Worm (Caenorhabditis elegans) whole organism, L4 larva: ENCODE results near the gene ugt-19.

Source experiments
- D1046.2 ChIP-seq: fragments of 200-800 bp; sonication (Bioruptor generic); IDR thresholded peaks from 2 replicates; pipeline ENCODE4 v1.3.6; 2022; ENCODE audit warnings: missing genetic modification characterization, missing compliant biosample characterization
- F26F4.8 ChIP-seq: fragments of 200-800 bp; sonication (Bioruptor generic); conservative IDR thresholded peaks from 2 replicates; pipeline ENCODE4 v1.3.6; 2022; ENCODE audit warnings: missing genetic modification characterization, missing compliant biosample characterization
- F49E8.2 ChIP-seq: sonication (generic microtip); optimal IDR thresholded peaks from 2 replicates; lab custom pipeline; 2016; ENCODE audit warnings: missing compliant biosample characterization, mild to moderate bottlenecking, missing genetic modification characterization, borderline replicate concordance
- R02D3.7 ChIP-seq: fragments of 150-350 bp; sonication (generic microtip); optimal IDR thresholded peaks from 3 replicates; lab custom pipeline; 2014; ENCODE audit warnings: missing biosample characterization, missing genetic modification characterization
- Y105C5A.15 ChIP-seq: fragments of 200-800 bp; sonication (Bioruptor generic); IDR thresholded peaks from 2 replicates; pipeline ENCODE4 v1.3.6; 2022; ENCODE audit warnings: missing genetic modification characterization, missing compliant biosample characterization
- Y5F2A.4 ChIP-seq: fragments of 200-800 bp; sonication (Bioruptor generic); optimal IDR thresholded peaks from 2 replicates; lab custom pipeline; 2018; ENCODE audit warnings: mild to moderate bottlenecking, missing genetic modification characterization, missing compliant biosample characterization
- Y75B8A.6 ChIP-seq: fragments of 200-800 bp; sonication (Bioruptor generic); IDR thresholded peaks from 2 replicates; pipeline ENCODE4 v1.3.6; 2022; ENCODE audit warnings: missing genetic modification reagents, missing genetic modification characterization, missing compliant biosample characterization
- ZK337.2 ChIP-seq: fragments of 200-800 bp; sonication (Bioruptor generic); IDR thresholded peaks from 2 replicates; pipeline ENCODE4 v1.3.6; 2022; ENCODE audit warnings: missing genetic modification reagents, missing genetic modification characterization, missing compliant biosample characterization
- ama-1 ChIP-seq: fragments of 150-350 bp; optimal IDR thresholded peaks from 2 replicates; lab custom pipeline; 2014; ENCODE audit warnings: inconsistent platforms, mixed read lengths
- attf-4 ChIP-seq: sonication (generic microtip); optimal IDR thresholded peaks from 3 replicates; lab custom pipeline; 2017; ENCODE audit warnings: missing biosample characterization, missing genetic modification characterization
- ceh-28 ChIP-seq: fragments of 150-350 bp; optimal IDR thresholded peaks from 2 replicates; lab custom pipeline; 2014; ENCODE audit warnings: missing biosample characterization, missing genetic modification reagents, missing genetic modification characterization
- ceh-62 ChIP-seq: sonication (generic microtip); optimal IDR thresholded peaks from 2 replicates; lab custom pipeline; 2017; ENCODE audit warnings: missing biosample characterization, missing genetic modification characterization
- ceh-82 ChIP-seq: sonication (generic microtip); optimal IDR thresholded peaks from 2 replicates; lab custom pipeline; 2017; ENCODE audit warnings: missing biosample characterization, missing genetic modification characterization
- ctbp-1 ChIP-seq: fragments of 200-800 bp; sonication (Bioruptor generic); IDR thresholded peaks from 2 replicates; pipeline ENCODE4 v1.3.6; 2022; ENCODE audit warnings: missing genetic modification reagents, missing genetic modification characterization, missing compliant biosample characterization
- daf-12 ChIP-seq: fragments of 150-350 bp; optimal IDR thresholded peaks from 2 replicates; lab custom pipeline; 2014; ENCODE audit warnings: missing biosample characterization, missing genetic modification reagents, missing genetic modification characterization
- daf-8 ChIP-seq: fragments of 200-800 bp; sonication (Bioruptor generic); IDR thresholded peaks from 2 replicates; pipeline ENCODE4 v1.3.6; 2022; ENCODE audit warnings: missing genetic modification characterization, missing compliant biosample characterization
- dmd-6 ChIP-seq: fragments of 200-800 bp; sonication (Bioruptor generic); IDR thresholded peaks from 2 replicates; pipeline ENCODE4 v1.3.6; 2022; ENCODE audit warnings: missing genetic modification reagents, missing genetic modification characterization, missing compliant biosample characterization
- dmd-8 ChIP-seq: fragments of 200-800 bp; sonication (Bioruptor generic); IDR thresholded peaks from 2 replicates; pipeline ENCODE4 v1.3.6; 2022; ENCODE audit warnings: missing genetic modification characterization, missing compliant biosample characterization
- dpl-1 ChIP-seq: fragments of 150-350 bp; optimal IDR thresholded peaks from 2 replicates; lab custom pipeline; 2014; ENCODE audit warnings: missing biosample characterization, missing genetic modification reagents, missing genetic modification characterization
- duxl-1 ChIP-seq: sonication (generic microtip); optimal IDR thresholded peaks from 2 replicates; lab custom pipeline; 2016; ENCODE audit warnings: mild to moderate bottlenecking, missing genetic modification characterization, moderate library complexity, missing compliant biosample characterization; ENCODE audit not compliant: poor library complexity
- egl-27 ChIP-seq: sonication (generic microtip); optimal IDR thresholded peaks from 3 replicates; lab custom pipeline; 2017; ENCODE audit warnings: missing biosample characterization, missing genetic modification reagents, missing genetic modification characterization
- fkh-10 ChIP-seq: fragments of 150-350 bp; optimal IDR thresholded peaks from 2 replicates; lab custom pipeline; 2014; ENCODE audit warnings: missing biosample characterization, missing genetic modification reagents, missing genetic modification characterization
- gei-8 ChIP-seq: fragments of 200-800 bp; sonication (Bioruptor generic); optimal IDR thresholded peaks from 2 replicates; lab custom pipeline; 2018; ENCODE audit warnings: mild to moderate bottlenecking, missing genetic modification characterization, missing compliant biosample characterization
- hif-1 ChIP-seq, 2 experiments: sonication (generic microtip); optimal IDR thresholded peaks; 2 replicates each; lab custom pipeline; 2016 to 2017; ENCODE audit warnings: missing compliant biosample characterization in 2 of 2, missing genetic modification characterization in 2 of 2, missing genetic modification reagents in 2 of 2, missing genotype in 2 of 2, mild to moderate bottlenecking in 1 of 2
- lim-7 ChIP-seq: fragments of 200-800 bp; sonication (Bioruptor generic); IDR thresholded peaks from 2 replicates; pipeline ENCODE4 v1.3.6; 2022; ENCODE audit warnings: missing genetic modification characterization, missing compliant biosample characterization
- lin-15B ChIP-seq: fragments of 150-350 bp; sonication (generic microtip); optimal IDR thresholded peaks from 3 replicates; lab custom pipeline; 2014; ENCODE audit warnings: missing biosample characterization, missing genetic modification characterization
- madf-5 ChIP-seq, 2 experiments: fragments of 200-800 bp; sonication (Bioruptor generic); IDR thresholded peaks; 2 replicates each; pipeline ENCODE4 v1.3.6; 2022; ENCODE audit warnings: missing compliant biosample characterization in 2 of 2, missing genetic modification characterization in 2 of 2
- madf-9 ChIP-seq: fragments of 200-800 bp; sonication (Bioruptor generic); conservative IDR thresholded peaks from 2 replicates; pipeline ENCODE4 v1.3.6; 2022; ENCODE audit warnings: missing genetic modification reagents, missing genetic modification characterization, missing compliant biosample characterization
- mdl-1 ChIP-seq, 2 experiments: fragments of 150-350 bp in 1 of 2; sonication (generic microtip) in 1 of 2; optimal IDR thresholded peaks; 2 replicates each; lab custom pipeline; 2014 to 2017; ENCODE audit warnings: missing biosample characterization in 2 of 2, missing genetic modification characterization in 2 of 2
- mdt-29 ChIP-seq: fragments of 200-800 bp; sonication (Bioruptor generic); IDR thresholded peaks from 2 replicates; pipeline ENCODE4 v1.3.6; 2022; ENCODE audit warnings: missing genetic modification reagents, missing genetic modification characterization, missing compliant biosample characterization
- mes-2 ChIP-seq: sonication (generic microtip); optimal IDR thresholded peaks from 2 replicates; lab custom pipeline; 2016; ENCODE audit warnings: missing genotype, mild to moderate bottlenecking, missing genetic modification characterization, missing compliant biosample characterization; ENCODE audit not compliant: poor library complexity, severe bottlenecking
- mxl-2 ChIP-seq: fragments of 200-800 bp; sonication (Bioruptor generic); conservative IDR thresholded peaks from 2 replicates; pipeline ENCODE4 v1.3.6; 2022; ENCODE audit warnings: missing genetic modification reagents, missing genetic modification characterization, missing compliant biosample characterization
- nhr-10 ChIP-seq: fragments of 150-350 bp; optimal IDR thresholded peaks from 2 replicates; lab custom pipeline; 2014; ENCODE audit warnings: missing biosample characterization, missing genetic modification characterization
- nhr-111 ChIP-seq: fragments of 200-800 bp; sonication (Bioruptor generic); optimal IDR thresholded peaks from 2 replicates; lab custom pipeline; 2018; ENCODE audit warnings: mild to moderate bottlenecking, missing genetic modification characterization, missing compliant biosample characterization
- nhr-237 ChIP-seq: sonication (generic microtip); optimal IDR thresholded peaks from 2 replicates; lab custom pipeline; 2017; ENCODE audit warnings: missing biosample characterization, missing genetic modification characterization
- nhr-48 ChIP-seq: sonication (generic microtip); optimal IDR thresholded peaks from 2 replicates; lab custom pipeline; 2016; ENCODE audit warnings: mild to moderate bottlenecking, missing genetic modification characterization, missing compliant biosample characterization
- nhr-6 ChIP-seq: fragments of 150-350 bp; optimal IDR thresholded peaks from 2 replicates; lab custom pipeline; 2014; ENCODE audit warnings: missing biosample characterization, missing genetic modification characterization
- nhr-77 ChIP-seq: fragments of 150-350 bp; optimal IDR thresholded peaks from 2 replicates; lab custom pipeline; 2014; ENCODE audit warnings: missing biosample characterization, missing genetic modification characterization
- php-3 ChIP-seq: fragments of 200-800 bp; sonication (Bioruptor generic); IDR thresholded peaks from 2 replicates; pipeline ENCODE4 v1.3.6; 2022; ENCODE audit warnings: missing genetic modification reagents, missing genetic modification characterization, missing compliant biosample characterization
- saeg-2 ChIP-seq: fragments of 200-800 bp; sonication (Bioruptor generic); IDR thresholded peaks from 2 replicates; pipeline ENCODE4 v1.3.6; 2022; ENCODE audit warnings: missing genetic modification reagents, missing genetic modification characterization, missing compliant biosample characterization
- sdz-12 ChIP-seq: fragments of 200-800 bp; sonication (Bioruptor generic); optimal IDR thresholded peaks from 2 replicates; lab custom pipeline; 2018; ENCODE audit warnings: mild to moderate bottlenecking, missing genetic modification characterization, missing compliant biosample characterization
- snpc-1.2 ChIP-seq: fragments of 200-800 bp; sonication (Bioruptor generic); IDR thresholded peaks from 2 replicates; pipeline ENCODE4 v1.3.6; 2022; ENCODE audit warnings: missing genetic modification reagents, missing genetic modification characterization, missing compliant biosample characterization
- tra-1 ChIP-seq: fragments of 200-800 bp; sonication (Bioruptor generic); IDR thresholded peaks from 2 replicates; pipeline ENCODE4 v1.3.6; 2022; ENCODE audit warnings: missing genetic modification reagents, missing genetic modification characterization, missing compliant biosample characterization
- unc-130 ChIP-seq: sonication (generic microtip); optimal IDR thresholded peaks from 2 replicates; lab custom pipeline; 2016; ENCODE audit warnings: missing genetic modification reagents, missing genetic modification characterization, missing compliant biosample characterization
- unc-62 ChIP-seq, 3 experiments: fragments of 150-350 bp in 1 of 3; sonication (generic microtip); optimal IDR thresholded peaks in 2 of 3; peaks in 1 of 3; 1 replicate in 1 of 3; 2 replicates in 2 of 3; lab custom pipeline; 2014 to 2017; ENCODE audit warnings: missing biosample characterization in 3 of 3, missing genetic modification characterization in 3 of 3, missing genetic modification reagents in 3 of 3, missing genotype in 1 of 3
- zag-1 ChIP-seq: fragments of 150-350 bp; optimal IDR thresholded peaks from 2 replicates; lab custom pipeline; 2014; ENCODE audit warnings: missing biosample characterization, missing genetic modification characterization
- ztf-11 ChIP-seq: fragments of 150-350 bp; optimal IDR thresholded peaks from 2 replicates; lab custom pipeline; 2014; ENCODE audit warnings: missing biosample characterization, missing genetic modification characterization
- ztf-7 ChIP-seq: fragments of 150-350 bp; optimal IDR thresholded peaks from 2 replicates; lab custom pipeline; 2014; ENCODE audit warnings: missing biosample characterization, missing genetic modification characterization

ugt-19 gene

ce11 chrIV:6099770-6100169 lies 20.0 kb upstream of the ugt-19 start (continued):
- TF ChIP-seq madf-5 (GFP tag; IDR thresholded peaks at IDR 0.05; lab: Robert Waterston, UW) (no peak), tra-1 (peak; percentile 58; the same call in 1 of the 2 replicates), Y75B8A.6 (no peak), gei-8 (GFP tag; lab: Kevin White, UChicago) (peak; percentile 72), fkh-10 (GFP tag; lab: Kevin White, UChicago) (no peak), ceh-82 (tag; lab: Kevin White, UChicago) (no peak), ztf-7 (tag; lab: Kevin White, UChicago) (no peak), php-3 (GFP tag; lab: Robert Waterston, UW) (no peak), ceh-62 (no peak), duxl-1 (tag; lab: Kevin White, UChicago) (no peak), daf-12 (no peak)

- TF ChIP-seq mdl-1 (tag; optimal IDR thresholded peaks at IDR 0.05; lab: Kevin White, UChicago) (peak; percentile 81 to 87), mxl-2 (GFP tag; lab: Robert Waterston, UW) (no peak), nhr-48 (peak; percentile 84), dmd-8 (GFP tag; lab: Robert Waterston, UW) (no peak), ctbp-1 (peak; percentile 55; the same call in 1 of the 2 replicates), duxl-1 (tag; lab: Kevin White, UChicago) (no peak), F49E8.2 (tag; lab: Kevin White, UChicago) (no peak), Y105C5A.15 (GFP tag; lab: Robert Waterston, UW) (no peak), zag-1 (tag; lab: Kevin White, UChicago) (no peak), sdz-12 (peak; percentile 20), snpc-1.2 (GFP tag; lab: Robert Waterston, UW) (no peak), D1046.2 (GFP tag; lab: Robert Waterston, UW) (no peak), R02D3.7 (tag; lab: Kevin White, UChicago) (no peak), unc-62 (GFP tag; optimal IDR thresholded peaks at IDR 0.05 in 1 of 2; lab: Kevin White, UChicago) (peak in 1 of 2 experiments; percentile 99), unc-62 (tag; optimal IDR thresholded peaks at IDR 0.05; lab: Kevin White, UChicago) (no peak), ceh-28 (tag; lab: Kevin White, UChicago) (no peak), hif-1 (tag; optimal IDR thresholded peaks at IDR 0.05; lab: Kevin White, UChicago) (peak in 1 of 2 experiments; percentile 50), nhr-77 (tag; lab: Kevin White, UChicago) (peak; percentile 41), mes-2 (tag; lab: Kevin White, UChicago) (peak; percentile 68), saeg-2 (GFP tag; lab: Robert Waterston, UW) (no peak), daf-12 (no peak), daf-8 (GFP tag; lab: Robert Waterston, UW) (no peak), ama-1 (no peak), ZK337.2 (GFP tag; lab: Robert Waterston, UW) (no peak), madf-9 (GFP tag; lab: Robert Waterston, UW) (no peak), dmd-6 (peak; percentile 93), attf-4 (tag; lab: Kevin White, UChicago) (no peak), unc-130 (GFP tag; lab: Kevin White, UChicago) (no peak), lin-15B (tag; lab: Kevin White, UChicago) (no peak), nhr-6 (peak; percentile 65), mdt-29 (GFP tag; lab: Robert Waterston, UW) (no peak), egl-27 (tag; lab: Kevin White, UChicago) (no peak), lim-7 (GFP tag; lab: Robert Waterston, UW) (no peak), nhr-237 (no peak), nhr-111 (GFP tag; lab: Kevin White, UChicago) (no peak), dpl-1 (peak; percentile 50), nhr-10 (peak; percentile 56), F26F4.8 (GFP tag; lab: Robert Waterston, UW) (no peak), ztf-11 (tag; lab: Kevin White, UChicago) (no peak), Y5F2A.4 (GFP tag; lab: Kevin White, UChicago) (no peak)
These were observed 17.5 kb upstream of the ugt-19 start for ce11 chrIV:6097040-6097928.
